Worm (Caenorhabditis elegans): ENCODE measurements around the gene C09F9.2.

- TF ChIP-seq pha-4 (tag; optimal IDR thresholded peaks at IDR 0.05) = no peak
- TF ChIP-seq hlh-30 (tag; optimal IDR thresholded peaks at IDR 0.05; ENCODE audit: insufficient read depth) = no peak
- no peak for TF ChIP-seq zip-5 (tag; optimal IDR thresholded peaks at IDR 0.05)
- TF ChIP-seq hlh-13 (GFP tag; optimal IDR thresholded peaks at IDR 0.05) = no peak
- no peak for TF ChIP-seq lin-11 (tag; optimal IDR thresholded peaks at IDR 0.05)
- TF ChIP-seq fax-1 (tag; optimal IDR thresholded peaks at IDR 0.05) = no peak
- TF ChIP-seq nhr-11 (tag; optimal IDR thresholded peaks at IDR 0.05) = no peak
- TF ChIP-seq ama-1 (optimal IDR thresholded peaks at IDR 0.05) = no peak
- peak; percentile 1 for TF ChIP-seq ceh-18 (tag; optimal IDR thresholded peaks at IDR 0.05)
- TF ChIP-seq elt-2 (tag; optimal IDR thresholded peaks at IDR 0.05) = no peak
- no peak for TF ChIP-seq nfya-1 (tag; optimal IDR thresholded peaks at IDR 0.05)
Measured at ce11 chrII:14670175-14670574, 35.1 kb upstream of the C09F9.2 start.

All from whole organism, late embryonic.